Worm (Caenorhabditis elegans) whole organism, midembryonic: ENCODE measurements around the gene C24G6.8.

Experiments used
- T22C8.4 ChIP-seq: fragments of 200-800 bp; sonication (Bioruptor generic); IDR thresholded peaks from 2 replicates; pipeline ENCODE4 v1.3.6; 2022; ENCODE audit warnings: missing genetic modification characterization, missing compliant biosample characterization
- cog-1 ChIP-seq: sonication (generic microtip); optimal IDR thresholded peaks from 2 replicates; lab custom pipeline; 2016; ENCODE audit warnings: missing genetic modification characterization, missing compliant biosample characterization
- flt-1 ChIP-seq: fragments of 200-800 bp; sonication (Bioruptor generic); IDR thresholded peaks from 2 replicates; pipeline ENCODE4 v1.3.6; 2022; ENCODE audit warnings: missing genetic modification characterization, missing compliant biosample characterization
- klf-2 ChIP-seq: fragments of 200-800 bp; sonication (Bioruptor generic); conservative IDR thresholded peaks from 2 replicates; pipeline ENCODE4 v1.3.6; 2022; ENCODE audit warnings: missing genetic modification reagents, missing genetic modification characterization, missing compliant biosample characterization
- med-1 ChIP-seq: sonication (generic microtip); optimal IDR thresholded peaks from 2 replicates; lab custom pipeline; 2017; ENCODE audit warnings: missing genetic modification characterization, mild to moderate bottlenecking, missing compliant biosample characterization, antibody characterized with exemption, missing genetic modification reagents; ENCODE audit not compliant: insufficient read depth
- ref-1 ChIP-seq: fragments of 200-800 bp; sonication (Bioruptor generic); conservative IDR thresholded peaks from 2 replicates; pipeline ENCODE4 v1.3.6; 2022; ENCODE audit warnings: missing genetic modification reagents, missing genetic modification characterization, missing compliant biosample characterization
- tab-1 ChIP-seq: fragments of 200-800 bp; sonication (Bioruptor generic); IDR thresholded peaks from 2 replicates; pipeline ENCODE4 v1.3.6; 2022; ENCODE audit warnings: missing genetic modification characterization, missing compliant biosample characterization
- ztf-23 ChIP-seq: fragments of 200-800 bp; sonication (Bioruptor generic); IDR thresholded peaks from 2 replicates; pipeline ENCODE4 v1.3.6; 2022; ENCODE audit warnings: missing genetic modification reagents, missing genetic modification characterization, missing compliant biosample characterization
- ztf-29 ChIP-seq: fragments of 200-800 bp; sonication (Bioruptor generic); IDR thresholded peaks from 2 replicates; pipeline ENCODE4 v1.3.6; 2022; ENCODE audit warnings: missing genetic modification reagents, missing genetic modification characterization, missing compliant biosample characterization

Gene C24G6.8

ce11 chrV:5525208-5525607, 10.5 kb downstream of the C24G6.8 start:
- TF ChIP-seq ztf-29 (GFP tag; lab: Robert Waterston, UW) (no peak), flt-1 (GFP tag; lab: Robert Waterston, UW) (no peak), klf-2 (no peak), ref-1 (no peak), T22C8.4 (GFP tag; lab: Robert Waterston, UW) (no peak), ztf-23 (GFP tag; lab: Robert Waterston, UW) (no peak), cog-1 (no peak), med-1 (no peak), tab-1 (GFP tag; lab: Robert Waterston, UW) (no peak)

- no peak for TF ChIP-seq tab-1 (GFP tag; lab: Robert Waterston, UW)
- TF ChIP-seq cog-1 = no peak
- no peak for TF ChIP-seq T22C8.4 (GFP tag; lab: Robert Waterston, UW)
- no peak for TF ChIP-seq ztf-29 (GFP tag; lab: Robert Waterston, UW)
- TF ChIP-seq ztf-23 (GFP tag; lab: Robert Waterston, UW) = no peak
- TF ChIP-seq ref-1 = no peak
- no peak for TF ChIP-seq med-1
- no peak for TF ChIP-seq flt-1 (GFP tag; lab: Robert Waterston, UW)
These were observed 12.4 kb downstream of the C24G6.8 start for ce11 chrV:5523260-5523659.

- TF ChIP-seq ztf-29 (GFP tag; lab: Robert Waterston, UW) (no peak), ref-1 (no peak), flt-1 (GFP tag; lab: Robert Waterston, UW) (no peak), T22C8.4 (GFP tag; lab: Robert Waterston, UW) (no peak), tab-1 (GFP tag; lab: Robert Waterston, UW) (no peak), ztf-23 (GFP tag; lab: Robert Waterston, UW) (no peak), med-1 (no peak)
These were observed 13.9 kb downstream of the C24G6.8 start, which contains the start of gene hir-1 for ce11 chrV:5521735-5522241. hir-1 (plus strand) TSS chrV:5522139.

- TF ChIP-seq med-1 (no peak), cog-1 (no peak), T22C8.4 (GFP tag; lab: Robert Waterston, UW) (no peak), ztf-23 (GFP tag; lab: Robert Waterston, UW) (no peak), klf-2 (no peak), tab-1 (GFP tag; lab: Robert Waterston, UW) (no peak), ref-1 (no peak), ztf-29 (GFP tag; lab: Robert Waterston, UW) (no peak), flt-1 (GFP tag; lab: Robert Waterston, UW) (no peak)
These were observed 21.9 kb downstream of the C24G6.8 start, which contains the start of the genes hpo-15 and mms-19 for ce11 chrV:5513630-5514378. hpo-15 (minus strand) TSS chrV:5513830. mms-19 (plus strand) TSS chrV:5514348.

- no peak for TF ChIP-seq cog-1
- TF ChIP-seq ztf-29 (GFP tag; lab: Robert Waterston, UW) = no peak
- no peak for TF ChIP-seq ztf-23 (GFP tag; lab: Robert Waterston, UW)
- TF ChIP-seq flt-1 (GFP tag; lab: Robert Waterston, UW) = no peak
- TF ChIP-seq T22C8.4 (GFP tag; lab: Robert Waterston, UW) = no peak
- no peak for TF ChIP-seq ref-1
- no peak for TF ChIP-seq tab-1 (GFP tag; lab: Robert Waterston, UW)
- no peak for TF ChIP-seq klf-2
- no peak for TF ChIP-seq med-1
These were observed 23.1 kb downstream of the C24G6.8 start for ce11 chrV:5512559-5512958.

ce11 chrV:5511720-5512119, 24.0 kb downstream of the C24G6.8 start:
- no peak for TF ChIP-seq ztf-29 (GFP tag; lab: Robert Waterston, UW)
- TF ChIP-seq flt-1 (GFP tag; lab: Robert Waterston, UW) = no peak
- TF ChIP-seq ref-1 = no peak
- no peak for TF ChIP-seq med-1
- no peak for TF ChIP-seq cog-1
- no peak for TF ChIP-seq ztf-23 (GFP tag; lab: Robert Waterston, UW)
- TF ChIP-seq klf-2 = no peak
- no peak for TF ChIP-seq tab-1 (GFP tag; lab: Robert Waterston, UW)
- no peak for TF ChIP-seq T22C8.4 (GFP tag; lab: Robert Waterston, UW)

ce11 chrV:5509966-5510365, 25.7 kb downstream of the C24G6.8 start:
- TF ChIP-seq T22C8.4 (GFP tag; lab: Robert Waterston, UW) (no peak), ref-1 (no peak), ztf-29 (GFP tag; lab: Robert Waterston, UW) (no peak), flt-1 (GFP tag; lab: Robert Waterston, UW) (no peak), ztf-23 (GFP tag; lab: Robert Waterston, UW) (no peak), tab-1 (GFP tag; lab: Robert Waterston, UW) (no peak), med-1 (no peak), klf-2 (no peak), cog-1 (no peak)

ce11 chrV:5509134-5509533, 26.5 kb downstream of the C24G6.8 start:
- TF ChIP-seq ztf-23 (GFP tag; lab: Robert Waterston, UW) (no peak), cog-1 (no peak), tab-1 (GFP tag; lab: Robert Waterston, UW) (no peak), med-1 (no peak), klf-2 (no peak), ref-1 (no peak), flt-1 (GFP tag; lab: Robert Waterston, UW) (no peak), ztf-29 (GFP tag; lab: Robert Waterston, UW) (no peak), T22C8.4 (GFP tag; lab: Robert Waterston, UW) (no peak)

- TF ChIP-seq klf-2 = no peak
- no peak for TF ChIP-seq ztf-29 (GFP tag; lab: Robert Waterston, UW)
- no peak for TF ChIP-seq ref-1
- TF ChIP-seq med-1 = peak; percentile 35
- TF ChIP-seq ztf-23 (GFP tag; lab: Robert Waterston, UW) = peak; percentile 71; the same call in 1 of the 2 replicates
- peak; percentile 56 for TF ChIP-seq cog-1
- peak; percentile 70 for TF ChIP-seq tab-1 (GFP tag; lab: Robert Waterston, UW)
- TF ChIP-seq T22C8.4 (GFP tag; lab: Robert Waterston, UW) = 0 out of 2 replicates have a peak, but pooled peaks have one; percentile 39
- TF ChIP-seq flt-1 (GFP tag; lab: Robert Waterston, UW) = peak; percentile 75; the same call in 1 of the 2 replicates
These were observed 30.7 kb downstream of the C24G6.8 start, which contains the start of the genes dnj-19 and nhr-47 for ce11 chrV:5504807-5505442. dnj-19 (minus strand) TSS chrV:5504857. nhr-47 (plus strand) TSS chrV:5505253.
